Fruit fly (Drosophila melanogaster) whole organism, adult: Measurements from ENCODE around the gene Gs1.
A peak's percentile ranks its signal among the peaks of the same experiment; 100 is the strongest.

Experiments used
- CG11617 ChIP-seq: fragments of 200-800 bp; sonication (Bioruptor generic); optimal IDR thresholded peaks from 2 replicates; lab custom pipeline; 2017; ENCODE audit warnings: mild to moderate bottlenecking, missing biosample characterization, missing genetic modification reagents, missing genetic modification characterization
- CG12768 ChIP-seq: fragments of 200-800 bp; sonication (Bioruptor generic); optimal IDR thresholded peaks from 2 replicates; lab custom pipeline; 2017; ENCODE audit warnings: missing biosample characterization, missing genetic modification characterization, mild to moderate bottlenecking, moderate library complexity, missing genetic modification reagents
- CG14711 ChIP-seq: fragments of 200-800 bp; sonication (Bioruptor generic); optimal IDR thresholded peaks from 2 replicates; lab custom pipeline; 2018; ENCODE audit warnings: missing biosample characterization, mild to moderate bottlenecking, missing genetic modification characterization, moderate library complexity
- CG1620 ChIP-seq: fragments of 200-800 bp; sonication (Bioruptor generic); optimal IDR thresholded peaks from 2 replicates; lab custom pipeline; 2016; ENCODE audit warnings: missing biosample characterization, missing genetic modification characterization
- CG33017 ChIP-seq: fragments of 200-800 bp; sonication (Bioruptor generic); optimal IDR thresholded peaks from 2 replicates; lab custom pipeline; 2018; ENCODE audit warnings: missing biosample characterization, mild to moderate bottlenecking, missing genetic modification characterization, moderate library complexity
- CG5204 ChIP-seq: fragments of 200-800 bp; sonication (Bioruptor generic); optimal IDR thresholded peaks from 2 replicates; lab custom pipeline; 2016; ENCODE audit warnings: missing biosample characterization, missing genetic modification characterization
- CG7045 ChIP-seq: fragments of 200-800 bp; sonication (Bioruptor generic); optimal IDR thresholded peaks from 2 replicates; lab custom pipeline; 2017; ENCODE audit warnings: missing biosample characterization, mild to moderate bottlenecking, missing genetic modification characterization
- CG7101 ChIP-seq: fragments of 200-800 bp; sonication (Bioruptor generic); optimal IDR thresholded peaks from 2 replicates; lab custom pipeline; 2018; ENCODE audit warnings: missing biosample characterization, mild to moderate bottlenecking, missing genetic modification characterization, moderate library complexity
- Clk ChIP-seq: fragments of 200-800 bp; sonication (Bioruptor generic); optimal IDR thresholded peaks from 2 replicates; lab custom pipeline; 2017; ENCODE audit warnings: missing biosample characterization, missing genetic modification characterization
- Crg-1 ChIP-seq: fragments of 200-800 bp; sonication (Bioruptor generic); optimal IDR thresholded peaks from 2 replicates; lab custom pipeline; 2016; ENCODE audit warnings: missing biosample characterization, missing genetic modification characterization
- Hr96 ChIP-seq: fragments of 200-800 bp; sonication (Bioruptor generic); optimal IDR thresholded peaks from 2 replicates; lab custom pipeline; 2016; ENCODE audit warnings: missing biosample characterization, missing genetic modification characterization
- Mnt ChIP-seq: fragments of 200-800 bp; sonication (Bioruptor generic); optimal IDR thresholded peaks from 2 replicates; lab custom pipeline; 2016; ENCODE audit warnings: missing biosample characterization, mild to moderate bottlenecking, missing genetic modification characterization
- bab1 ChIP-seq: fragments of 200-800 bp; sonication (Bioruptor generic); optimal IDR thresholded peaks from 3 replicates; lab custom pipeline; 2019; ENCODE audit warnings: missing biosample characterization, mild to moderate bottlenecking, missing genetic modification characterization, moderate library complexity
- cic ChIP-seq: fragments of 200-800 bp; sonication (Bioruptor generic); optimal IDR thresholded peaks from 2 replicates; lab custom pipeline; 2017; ENCODE audit warnings: missing biosample characterization, mild to moderate bottlenecking, missing genetic modification characterization, moderate library complexity
- cnc ChIP-seq, 2 experiments: fragments of >200 bp; optimal IDR thresholded peaks; 2 replicates each; lab custom pipeline; 2017
- kay ChIP-seq: fragments of 200-800 bp; sonication (Bioruptor generic); peaks from one replicate; lab custom pipeline; 2016; ENCODE audit warnings: missing biosample characterization, missing genetic modification characterization, borderline replicate concordance
- ovo ChIP-seq: fragments of 200-800 bp; sonication (Bioruptor generic); optimal IDR thresholded peaks from 2 replicates; lab custom pipeline; 2016; ENCODE audit warnings: missing biosample characterization, missing genetic modification characterization
- pad ChIP-seq: fragments of 200-800 bp; sonication (Bioruptor generic); optimal IDR thresholded peaks from 3 replicates; lab custom pipeline; 2017; ENCODE audit warnings: missing biosample characterization, missing genetic modification characterization, mild to moderate bottlenecking, moderate library complexity, missing genetic modification reagents
- tj ChIP-seq: fragments of 200-800 bp; sonication (Bioruptor generic); optimal IDR thresholded peaks from 3 replicates; lab custom pipeline; 2017; ENCODE audit warnings: missing biosample characterization, mild to moderate bottlenecking, missing genetic modification characterization, moderate library complexity
- toe ChIP-seq: fragments of 200-800 bp; sonication (Bioruptor generic); optimal IDR thresholded peaks from 2 replicates; lab custom pipeline; 2016; ENCODE audit warnings: missing biosample characterization, missing genetic modification characterization

Gene Gs1

dm6 chr2L:170383-170782 lies 38.5 kb downstream of the Gs1 start:
- TF ChIP-seq CG7045 (GFP tag; lab: Kevin White, UChicago) (no peak), kay (GFP tag; lab: Kevin White, UChicago) (peak; percentile 89), cic (peak; percentile 69), bab1 (GFP tag; lab: Kevin White, UChicago) (peak; percentile 1), cnc (optimal IDR thresholded peaks at IDR 0.05; lab: Kevin White, UChicago) (no peak), CG12768 (GFP tag; lab: Kevin White, UChicago) (peak; percentile 17)

dm6 chr2L:171499-172250 lies 39.8 kb downstream of the Gs1 start:
- TF ChIP-seq CG14711 (tag; lab: Kevin White, UChicago) (no peak), kay (GFP tag; lab: Kevin White, UChicago) (no peak), tj (no peak), Clk (GFP tag; lab: Kevin White, UChicago) (no peak), CG1620 (GFP tag; lab: Kevin White, UChicago) (no peak)

dm6 chr2L:175727-176126 lies 43.9 kb downstream of the Gs1 start:
- TF ChIP-seq Mnt (GFP tag; lab: Kevin White, UChicago), result no peak
- peak; percentile 73 for TF ChIP-seq kay (GFP tag; lab: Kevin White, UChicago)

- TF ChIP-seq pad (GFP tag; lab: Kevin White, UChicago) (peak; percentile 46), CG33017 (tag; lab: Kevin White, UChicago) (no peak)
Observed at dm6 chr2L:179119-179518, 47.2 kb downstream of the Gs1 start.

- TF ChIP-seq tj, result peak; percentile 1
- TF ChIP-seq cnc (optimal IDR thresholded peaks at IDR 0.05; lab: Kevin White, UChicago), result peak in 1 of 2 experiments; percentile 42
- TF ChIP-seq Clk (GFP tag; lab: Kevin White, UChicago), result no peak
- TF ChIP-seq CG7101 (tag; lab: Kevin White, UChicago), result no peak
Observed at dm6 chr2L:181020-181419, 49.1 kb downstream of the Gs1 start.

dm6 chr2L:182360-183144 lies 50.7 kb downstream of the Gs1 start:
- TF ChIP-seq CG7045 (GFP tag; lab: Kevin White, UChicago) (peak; percentile 19), Hr96 (GFP tag; lab: Kevin White, UChicago) (no peak), kay (GFP tag; lab: Kevin White, UChicago) (peak; percentile 93), CG11617 (GFP tag; lab: Kevin White, UChicago) (no peak), tj (peak; percentile 12), cnc (optimal IDR thresholded peaks at IDR 0.05; lab: Kevin White, UChicago) (no peak), CG7101 (tag; lab: Kevin White, UChicago) (no peak), pad (GFP tag; lab: Kevin White, UChicago) (peak; percentile 35), Crg-1 (GFP tag; lab: Kevin White, UChicago) (peak; percentile 5), cic (peak; percentile 61), Mnt (GFP tag; lab: Kevin White, UChicago) (peak; percentile 77), CG12768 (GFP tag; lab: Kevin White, UChicago) (peak; percentile 5), bab1 (GFP tag; lab: Kevin White, UChicago) (peak; percentile 13), CG5204 (GFP tag; lab: Kevin White, UChicago) (no peak), Clk (GFP tag; lab: Kevin White, UChicago) (no peak), toe (GFP tag; lab: Kevin White, UChicago) (no peak), CG33017 (tag; lab: Kevin White, UChicago) (no peak), CG14711 (tag; lab: Kevin White, UChicago) (no peak), ovo (GFP tag; lab: Kevin White, UChicago) (no peak), CG1620 (GFP tag; lab: Kevin White, UChicago) (no peak)
